Fruit fly (Drosophila melanogaster) whole organism, embryonic: Measurements from ENCODE around the gene CG43175.

Experiments used
- Ada2b ChIP-seq: fragments of 200-800 bp; sonication (Bioruptor generic); IDR thresholded peaks from 2 replicates; pipeline ENCODE4 v1.3.6; 2022; ENCODE audit warnings: missing biosample characterization, missing genetic modification characterization
- CG11085 ChIP-seq: fragments of 200-800 bp; sonication (Bioruptor generic); IDR thresholded peaks from 2 replicates; pipeline ENCODE4 v1.3.6; 2022; ENCODE audit warnings: missing biosample characterization, missing genetic modification characterization
- CG11695 ChIP-seq: fragments of 200-800 bp; sonication (Bioruptor generic); IDR thresholded peaks from 3 replicates; pipeline ENCODE4 v1.3.6; 2022; ENCODE audit warnings: missing biosample characterization, missing genetic modification characterization
- CG12219 ChIP-seq: fragments of 200-800 bp; sonication (Bioruptor generic); optimal IDR thresholded peaks from 3 replicates; lab custom pipeline; 2018; ENCODE audit warnings: missing biosample characterization, mild to moderate bottlenecking, missing genetic modification characterization
- CG12769 ChIP-seq: fragments of 200-800 bp; sonication (Bioruptor generic); optimal IDR thresholded peaks from 2 replicates; lab custom pipeline; 2019; ENCODE audit warnings: missing biosample characterization, mild to moderate bottlenecking, missing genetic modification characterization, moderate library complexity
- CG13296 ChIP-seq: fragments of 200-800 bp; sonication (Bioruptor generic); optimal IDR thresholded peaks from 3 replicates; lab custom pipeline; 2018; ENCODE audit warnings: missing biosample characterization, mild to moderate bottlenecking, missing genetic modification characterization
- CG15073 ChIP-seq: fragments of 200-800 bp; sonication (Bioruptor generic); optimal IDR thresholded peaks from 2 replicates; lab custom pipeline; 2016; ENCODE audit warnings: missing biosample characterization, missing genetic modification characterization
- CG16863 ChIP-seq: fragments of 200-800 bp; sonication (Bioruptor generic); optimal IDR thresholded peaks from 3 replicates; lab custom pipeline; 2016; ENCODE audit warnings: missing biosample characterization, missing genetic modification characterization
- CG17359 ChIP-seq: fragments of 200-800 bp; sonication (Bioruptor generic); optimal IDR thresholded peaks from 3 replicates; lab custom pipeline; 2018; ENCODE audit warnings: missing biosample characterization, mild to moderate bottlenecking, missing genetic modification characterization, moderate library complexity
- CG2712 ChIP-seq: fragments of 200-800 bp; optimal IDR thresholded peaks from 3 replicates; lab custom pipeline; 2019; ENCODE audit warnings: missing biosample characterization, mild to moderate bottlenecking, missing genetic modification characterization, moderate library complexity
- CG34422 ChIP-seq: fragments of 200-800 bp; sonication (Bioruptor generic); IDR thresholded peaks from 3 replicates; pipeline ENCODE4 v1.3.6; 2022; ENCODE audit warnings: missing biosample characterization, missing genetic modification characterization
- CG6689 ChIP-seq: fragments of 200-800 bp; sonication (Bioruptor generic); IDR thresholded peaks from 2 replicates; pipeline ENCODE4 v1.3.6; 2022; ENCODE audit warnings: missing biosample characterization, missing genetic modification characterization
- CG8281 ChIP-seq: fragments of 200-800 bp; sonication (Bioruptor generic); optimal IDR thresholded peaks from 2 replicates; lab custom pipeline; 2018; ENCODE audit warnings: missing biosample characterization, mild to moderate bottlenecking, missing genetic modification characterization, moderate library complexity
- Camta ChIP-seq: fragments of 200-800 bp; sonication (Bioruptor generic); optimal IDR thresholded peaks from 2 replicates; lab custom pipeline; 2016; ENCODE audit warnings: missing biosample characterization, missing genetic modification characterization
- D19A ChIP-seq: fragments of 200-800 bp; optimal IDR thresholded peaks from 3 replicates; lab custom pipeline; 2019; ENCODE audit warnings: missing biosample characterization, mild to moderate bottlenecking, missing genetic modification characterization, moderate library complexity
- Dbx ChIP-seq: fragments of 200-800 bp; sonication (Bioruptor generic); IDR thresholded peaks from 3 replicates; pipeline ENCODE4 v1.3.6; 2022; ENCODE audit warnings: missing biosample characterization, missing genetic modification characterization
- ERR ChIP-seq: fragments of 200-800 bp; sonication (Bioruptor generic); optimal IDR thresholded peaks from 2 replicates; lab custom pipeline; 2016; ENCODE audit warnings: missing biosample characterization, missing genetic modification characterization
- Ets65A ChIP-seq: fragments of 200-800 bp; sonication (Bioruptor generic); peaks from one replicate; lab custom pipeline; 2016; ENCODE audit warnings: missing biosample characterization, missing genetic modification characterization
- HHEX ChIP-seq: fragments of 200-800 bp; sonication (Bioruptor generic); optimal IDR thresholded peaks from 3 replicates; lab custom pipeline; 2017; ENCODE audit warnings: missing biosample characterization, mild to moderate bottlenecking, missing genetic modification characterization, missing genetic modification reagents
- HmgD ChIP-seq: fragments of 200-800 bp; sonication (Bioruptor generic); optimal IDR thresholded peaks from 3 replicates; lab custom pipeline; 2016; ENCODE audit warnings: missing biosample characterization, missing genetic modification characterization
- HmgZ ChIP-seq: fragments of 200-800 bp; sonication (Bioruptor generic); optimal IDR thresholded peaks from 2 replicates; lab custom pipeline; 2018; ENCODE audit warnings: missing biosample characterization, mild to moderate bottlenecking, missing genetic modification characterization
- Lhr ChIP-seq: fragments of 200-800 bp; sonication (Bioruptor generic); optimal IDR thresholded peaks from 3 replicates; lab custom pipeline; 2017; ENCODE audit warnings: mild to moderate bottlenecking, missing biosample characterization, missing genetic modification reagents, missing genetic modification characterization
- MESR4 ChIP-seq: fragments of 200-800 bp; sonication (Bioruptor generic); optimal IDR thresholded peaks from 2 replicates; lab custom pipeline; 2018; ENCODE audit warnings: missing biosample characterization, mild to moderate bottlenecking, missing genetic modification characterization, moderate library complexity
- NFAT ChIP-seq: fragments of 200-800 bp; sonication (Bioruptor generic); IDR thresholded peaks from 2 replicates; pipeline ENCODE4 v1.3.6; 2022; ENCODE audit warnings: missing biosample characterization, missing genetic modification characterization
- Sin3A ChIP-seq: fragments of >200 bp; optimal IDR thresholded peaks from 2 replicates; lab custom pipeline; 2018
- Xbp1 ChIP-seq: fragments of 200-800 bp; sonication (Bioruptor generic); optimal IDR thresholded peaks from 3 replicates; lab custom pipeline; 2016; ENCODE audit warnings: missing biosample characterization, mild to moderate bottlenecking, missing genetic modification characterization
- ap ChIP-seq: fragments of 200-800 bp; sonication (Bioruptor generic); IDR thresholded peaks from 2 replicates; pipeline ENCODE4 v1.3.6; 2022; ENCODE audit warnings: missing biosample characterization, missing genetic modification characterization
- az2 ChIP-seq: fragments of 200-800 bp; sonication (Bioruptor generic); optimal IDR thresholded peaks from 3 replicates; lab custom pipeline; 2016; ENCODE audit warnings: missing biosample characterization, missing genetic modification characterization
- bab2 ChIP-seq: fragments of 200-800 bp; sonication (Bioruptor generic); optimal IDR thresholded peaks from 2 replicates; lab custom pipeline; 2016; ENCODE audit warnings: missing biosample characterization, missing genetic modification characterization
- bigmax ChIP-seq: fragments of 200-800 bp; sonication (Bioruptor generic); optimal IDR thresholded peaks from 2 replicates; lab custom pipeline; 2018; ENCODE audit warnings: missing biosample characterization, mild to moderate bottlenecking, missing genetic modification characterization
- disco-r ChIP-seq: fragments of 200-800 bp; sonication (Bioruptor generic); optimal IDR thresholded peaks from 2 replicates; lab custom pipeline; 2016; ENCODE audit warnings: missing biosample characterization, missing genetic modification characterization
- esg ChIP-seq: fragments of 200-800 bp; sonication (Bioruptor generic); conservative IDR thresholded peaks from 2 replicates; pipeline ENCODE4 v1.3.6; 2022; ENCODE audit warnings: missing biosample characterization, missing genetic modification characterization
- eve ChIP-seq, 2 experiments: fragments of >200 bp; optimal IDR thresholded peaks; 2 replicates each; lab custom pipeline; 2017; ENCODE audit warnings: missing biosample characterization in 2 of 2, missing genetic modification characterization in 2 of 2
- fd96Cb ChIP-seq: fragments of 200-800 bp; sonication (Bioruptor generic); optimal IDR thresholded peaks from 2 replicates; lab custom pipeline; 2018; ENCODE audit warnings: missing biosample characterization, mild to moderate bottlenecking, missing genetic modification characterization, moderate library complexity
- hb ChIP-seq: fragments of 200-800 bp; sonication (Bioruptor generic); IDR thresholded peaks from 3 replicates; pipeline ENCODE4 v1.3.6; 2022; ENCODE audit warnings: missing biosample characterization, missing genetic modification characterization; ENCODE audit not compliant: partially characterized antibody
- hth ChIP-seq: fragments of >200 bp; optimal IDR thresholded peaks from 2 replicates; lab custom pipeline; 2017; ENCODE audit warnings: inconsistent platforms
- nmo ChIP-seq: fragments of 200-800 bp; sonication (Bioruptor generic); optimal IDR thresholded peaks from 2 replicates; lab custom pipeline; 2018; ENCODE audit warnings: missing biosample characterization, mild to moderate bottlenecking, missing genetic modification characterization, moderate library complexity
- otp ChIP-seq: fragments of 200-800 bp; sonication (Bioruptor generic); IDR thresholded peaks from 3 replicates; pipeline ENCODE4, ENCODE4 v1.3.6; 2022; ENCODE audit warnings: missing biosample characterization, missing genetic modification characterization
- pita ChIP-seq: fragments of 200-800 bp; sonication (Bioruptor generic); optimal IDR thresholded peaks from 2 replicates; lab custom pipeline; 2017; ENCODE audit warnings: missing biosample characterization, mild to moderate bottlenecking, missing genetic modification characterization
- repo ChIP-seq: fragments of 200-800 bp; sonication (Bioruptor generic); optimal IDR thresholded peaks from 2 replicates; lab custom pipeline; 2016; ENCODE audit warnings: missing biosample characterization, missing genetic modification characterization
- rib ChIP-seq: fragments of 200-800 bp; sonication (Bioruptor generic); IDR thresholded peaks from 2 replicates; pipeline ENCODE4 v1.3.6; 2022; ENCODE audit warnings: missing biosample characterization, missing genetic modification characterization
- sens ChIP-seq: fragments of 200-800 bp; sonication (Bioruptor generic); peaks from one replicate; lab custom pipeline; 2016; ENCODE audit warnings: missing biosample characterization, missing genetic modification characterization
- sisA ChIP-seq: fragments of 200-800 bp; sonication (Bioruptor generic); IDR thresholded peaks from 2 replicates; pipeline ENCODE4 v1.3.6; 2022; ENCODE audit warnings: missing biosample characterization, missing genetic modification characterization
- sob ChIP-seq: fragments of 200-800 bp; sonication (Bioruptor generic); IDR thresholded peaks from 2 replicates; pipeline ENCODE4 v1.3.6; 2022; ENCODE audit warnings: missing biosample characterization, missing genetic modification characterization
- tin ChIP-seq: fragments of 200-800 bp; sonication (Bioruptor generic); optimal IDR thresholded peaks from 3 replicates; lab custom pipeline; 2016; ENCODE audit warnings: missing biosample characterization, missing genetic modification characterization
- tll ChIP-seq, 2 experiments: fragments of 200-800 bp in 1 of 2; fragments of >200 bp in 1 of 2; sonication (Bioruptor generic) in 1 of 2; optimal IDR thresholded peaks; 2 replicates each; lab custom pipeline; 2017 to 2019; ENCODE audit warnings: missing biosample characterization in 2 of 2, missing genetic modification characterization in 2 of 2, mild to moderate bottlenecking in 1 of 2, moderate library complexity in 1 of 2
- tna ChIP-seq: fragments of 200-800 bp; sonication (Bioruptor generic); IDR thresholded peaks from 2 replicates; pipeline ENCODE4 v1.3.6; 2022; ENCODE audit warnings: missing biosample characterization, missing genetic modification characterization; ENCODE audit not compliant: partially characterized antibody
- vvl ChIP-seq: fragments of 200-800 bp; sonication (Bioruptor generic); IDR thresholded peaks from 2 replicates; pipeline ENCODE4 v1.3.6; 2022; ENCODE audit warnings: missing biosample characterization, missing genetic modification characterization
- zen ChIP-seq: fragments of 200-800 bp; sonication (Bioruptor generic); optimal IDR thresholded peaks from 3 replicates; lab custom pipeline; 2018; ENCODE audit warnings: missing biosample characterization, mild to moderate bottlenecking, missing genetic modification characterization, moderate library complexity
- zfh1 ChIP-seq: fragments of 200-800 bp; sonication (Bioruptor generic); IDR thresholded peaks from 3 replicates; pipeline ENCODE4 v1.3.6; 2022; ENCODE audit warnings: missing biosample characterization, missing genetic modification characterization

The CG43175 gene

DNA sequence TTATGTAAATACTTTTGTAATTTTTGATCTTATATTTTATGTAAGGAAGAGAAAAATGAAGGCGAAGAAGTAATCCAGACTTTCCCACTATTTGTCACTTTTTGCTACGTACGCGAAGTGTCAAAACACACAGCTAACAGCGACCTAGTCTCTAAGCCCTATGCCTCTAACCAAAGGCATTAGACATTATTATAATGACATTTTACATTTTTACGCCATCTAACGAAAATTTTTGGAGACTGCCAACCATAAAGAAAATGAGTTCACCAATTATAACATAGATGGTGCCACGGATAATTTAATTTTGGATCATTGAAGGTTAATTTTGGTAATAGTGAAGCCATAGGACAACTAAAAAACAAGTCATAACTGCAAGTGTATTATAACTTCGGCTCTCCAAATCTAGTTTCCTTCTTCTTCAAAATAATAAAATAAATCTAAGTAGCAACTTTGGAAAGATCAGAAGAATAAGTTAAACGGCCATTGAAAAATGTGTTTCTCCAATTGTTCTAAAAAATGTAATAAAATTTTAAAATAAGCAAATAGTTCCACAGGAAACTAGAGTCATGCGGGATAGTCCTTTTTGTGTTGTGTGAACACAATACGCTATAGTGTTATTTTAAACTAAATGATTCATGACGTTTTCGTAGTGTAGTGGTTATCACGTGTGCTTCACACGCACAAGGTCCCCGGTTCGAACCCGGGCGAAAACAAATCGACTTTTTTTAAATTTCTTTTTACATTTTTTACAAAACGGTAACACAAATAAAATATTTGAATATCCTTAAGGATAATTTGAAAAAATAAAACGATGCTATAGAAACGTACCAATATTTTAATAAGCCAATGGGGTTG, 13.2 kb upstream of the CG43175 start (continued):
- TF ChIP-seq nmo (GFP tag; lab: Kevin White, UChicago) (peak; percentile 13), CG15073 (GFP tag; lab: Kevin White, UChicago) (no peak), ap (GFP tag; lab: Robert Waterston, UW) (no peak), vvl (GFP tag; lab: Robert Waterston, UW) (peak; percentile 38; the same call in 1 of the 2 replicates), CG8281 (tag; lab: Kevin White, UChicago) (no peak), CG13296 (GFP tag; lab: Kevin White, UChicago) (no peak), CG12769 (tag; lab: Kevin White, UChicago) (peak; percentile 48), hth (no peak), CG11085 (0 out of 2 replicates have a peak, but pooled peaks have one; percentile 32), MESR4 (GFP tag; lab: Kevin White, UChicago) (no peak), ERR (GFP tag; lab: Kevin White, UChicago) (peak; percentile 27), HmgD (GFP tag; lab: Kevin White, UChicago) (peak; percentile 28), Camta (no peak), repo (GFP tag; lab: Kevin White, UChicago) (no peak), tin (peak; percentile 5), eve (GFP tag; optimal IDR thresholded peaks at IDR 0.05; lab: Kevin White, UChicago) (peak in 1 of 2 experiments; percentile 55), CG34422 (GFP tag; lab: Robert Waterston, UW) (peak; percentile 24; the same call in 1 of the 3 replicates), tna (no peak), CG6689 (GFP tag; lab: Robert Waterston, UW) (no peak), zfh1 (GFP tag; lab: Robert Waterston, UW) (peak; percentile 63; the same call in 1 of the 3 replicates), CG17359 (tag; lab: Kevin White, UChicago) (peak; percentile 2), bab2 (GFP tag; lab: Kevin White, UChicago) (peak; percentile 32), otp (no peak), hb (GFP tag; lab: Robert Waterston, UW) (no peak; the same call in 2 of the 3 replicates), zen (tag; lab: Kevin White, UChicago) (peak; percentile 43), HmgZ (tag; lab: Kevin White, UChicago) (peak; percentile 46), pita (GFP tag; lab: Kevin White, UChicago) (peak; percentile 85), sisA (GFP tag; lab: Robert Waterston, UW) (no peak), Xbp1 (GFP tag; lab: Kevin White, UChicago) (peak; percentile 48), esg (GFP tag; lab: Robert Waterston, UW) (no peak), CG2712 (tag; lab: Kevin White, UChicago) (peak; percentile 12), D19A (tag; lab: Kevin White, UChicago) (peak; percentile 70), rib (GFP tag; lab: Robert Waterston, UW) (no peak), Ets65A (peak; percentile 93), sob (0 out of 2 replicates have a peak, but pooled peaks have one; percentile 14), CG11695 (GFP tag; lab: Robert Waterston, UW) (peak; percentile 11; the same call in 1 of the 3 replicates), bigmax (GFP tag; lab: Kevin White, UChicago) (peak; percentile 70), az2 (no peak), HHEX (GFP tag; lab: Kevin White, UChicago) (no peak), CG12219 (no peak), NFAT (GFP tag; lab: Robert Waterston, UW) (peak; percentile 49; the same call in 1 of the 2 replicates), tll (GFP tag; optimal IDR thresholded peaks at IDR 0.05; lab: Kevin White, UChicago) (peak in 1 of 2 experiments; percentile 43), fd96Cb (tag; lab: Kevin White, UChicago) (no peak), Sin3A (lab: Kevin White, UChicago) (no peak), Ada2b (no peak), CG16863 (GFP tag; lab: Kevin White, UChicago) (no peak), disco-r (peak; percentile 7), Dbx (peak; percentile 68), sens (GFP tag; lab: Kevin White, UChicago) (peak; percentile 81), Lhr (GFP tag; lab: Kevin White, UChicago) (peak; percentile 26)
